Worm (Caenorhabditis elegans): ENCODE measurements around the gene adss-1.

ce11 chrV:4794308-4794707 is 28.9 kb downstream of the adss-1 start, which contains the start of gene R02F11.2:
- no peak for TF ChIP-seq unc-62 (GFP tag; optimal IDR thresholded peaks at IDR 0.05)
- TF ChIP-seq nhr-28 (tag; optimal IDR thresholded peaks at IDR 0.05): no peak
- TF ChIP-seq hmg-11 (tag; optimal IDR thresholded peaks at IDR 0.05): no peak
- no peak for TF ChIP-seq zag-1 (tag; optimal IDR thresholded peaks at IDR 0.05)
- TF ChIP-seq nhr-76 (tag; optimal IDR thresholded peaks at IDR 0.05): no peak
- no peak for TF ChIP-seq skn-1 (tag; optimal IDR thresholded peaks at IDR 0.05)
- TF ChIP-seq fos-1 (tag; optimal IDR thresholded peaks at IDR 0.05): no peak

All from whole organism, L3 larva.